Worm (Caenorhabditis elegans) whole organism, midembryonic: ENCODE measurements around the gene phf-5.

ENCODE experiments used
- T22C8.4 ChIP-seq: fragments of 200-800 bp; sonication (Bioruptor generic); IDR thresholded peaks from 2 replicates; pipeline ENCODE4 v1.3.6; 2022; ENCODE audit warnings: missing genetic modification characterization, missing compliant biosample characterization
- flt-1 ChIP-seq: fragments of 200-800 bp; sonication (Bioruptor generic); IDR thresholded peaks from 2 replicates; pipeline ENCODE4 v1.3.6; 2022; ENCODE audit warnings: missing genetic modification characterization, missing compliant biosample characterization
- med-1 ChIP-seq: sonication (generic microtip); optimal IDR thresholded peaks from 2 replicates; lab custom pipeline; 2017; ENCODE audit warnings: missing genetic modification characterization, mild to moderate bottlenecking, missing compliant biosample characterization, antibody characterized with exemption, missing genetic modification reagents; ENCODE audit not compliant: insufficient read depth
- ref-1 ChIP-seq: fragments of 200-800 bp; sonication (Bioruptor generic); conservative IDR thresholded peaks from 2 replicates; pipeline ENCODE4 v1.3.6; 2022; ENCODE audit warnings: missing genetic modification reagents, missing genetic modification characterization, missing compliant biosample characterization
- tab-1 ChIP-seq: fragments of 200-800 bp; sonication (Bioruptor generic); IDR thresholded peaks from 2 replicates; pipeline ENCODE4 v1.3.6; 2022; ENCODE audit warnings: missing genetic modification characterization, missing compliant biosample characterization

DNA sequence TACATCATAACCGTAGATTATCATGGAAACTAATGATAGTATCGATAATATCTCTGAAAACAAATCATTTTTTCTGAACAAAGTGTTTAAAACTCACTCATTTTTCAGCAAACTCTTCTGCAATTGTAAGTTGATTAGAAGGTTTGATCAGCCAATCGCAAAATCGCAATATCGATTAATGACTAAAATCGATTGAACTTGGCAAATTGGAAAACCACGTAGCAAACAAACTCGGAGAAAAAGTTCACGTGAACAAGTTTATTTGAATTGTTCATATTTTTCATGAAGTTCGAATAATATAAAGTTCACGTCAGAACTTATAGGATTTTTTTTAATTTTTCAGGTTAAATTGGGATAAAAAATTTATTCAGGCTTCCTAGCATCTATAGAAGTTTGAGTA lies 28.5 kb downstream of the phf-5 start, which contains the start of gene H04J21.1:
- TF ChIP-seq tab-1 (GFP tag; lab: Robert Waterston, UW) = no peak
- TF ChIP-seq flt-1 (GFP tag; lab: Robert Waterston, UW) = no peak
- TF ChIP-seq med-1 (GFP tag; lab: Kevin White, UChicago) = no peak
- TF ChIP-seq T22C8.4 = no peak
- no peak for TF ChIP-seq ref-1 (GFP tag; lab: Robert Waterston, UW)
